Fruit fly (Drosophila melanogaster) Kc167 (cell line): ENCODE measurements around the gene Nep7.

Experiments used
- Myc ChIP-seq: fragments of >200 bp; optimal IDR thresholded peaks from 2 replicates; lab custom pipeline; 2017; ENCODE audit warnings: missing external identifiers
- Sin3A ChIP-seq: fragments of >200 bp; optimal IDR thresholded peaks from 2 replicates; lab custom pipeline; 2018; ENCODE audit warnings: missing external identifiers
- h ChIP-seq: fragments of >200 bp; optimal IDR thresholded peaks from 3 replicates; lab custom pipeline; 2018; ENCODE audit warnings: missing external identifiers
- insv ChIP-seq: fragments of >200 bp; optimal IDR thresholded peaks from 3 replicates; lab custom pipeline; 2018; ENCODE audit warnings: missing external identifiers
- psq ChIP-seq: fragments of >200 bp; optimal IDR thresholded peaks from 2 replicates; lab custom pipeline; 2017; ENCODE audit warnings: missing external identifiers
- ttk ChIP-seq: sonication (Bioruptor generic); optimal IDR thresholded peaks from 2 replicates; lab custom pipeline; 2017; ENCODE audit warnings: missing external identifiers

Nep7 gene

DNA sequence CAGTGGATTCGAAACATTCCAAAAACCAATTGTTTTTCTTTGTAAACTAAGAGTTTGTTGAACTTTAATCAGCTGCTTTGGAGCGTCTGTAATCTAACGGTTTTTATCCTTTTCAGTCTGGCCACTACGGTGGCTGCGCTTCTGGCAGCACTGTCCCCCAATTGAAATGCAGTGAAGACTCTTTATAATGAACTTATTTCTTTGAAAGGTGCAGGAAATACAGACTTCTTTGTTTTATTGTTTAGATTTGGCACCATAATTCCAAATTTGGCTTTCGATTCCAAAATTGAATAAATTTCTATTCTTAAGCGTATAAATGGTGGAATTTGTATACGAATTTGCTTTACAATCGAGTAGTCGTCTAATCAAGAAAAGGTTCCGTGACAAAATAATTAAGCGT, 26.6 kb upstream of the Nep7 start, which contains the start of gene nenya:
Gene nenya (minus strand): TSS at position 35 of the 400 bp plus-strand sequence.
- no peak for TF ChIP-seq ttk (lab: Kevin White, UChicago)
- no peak for TF ChIP-seq psq (lab: Kevin White, UChicago)
- no peak for TF ChIP-seq h (lab: Kevin White, UChicago)
- TF ChIP-seq insv (lab: Kevin White, UChicago), result no peak
- no peak for TF ChIP-seq Sin3A (lab: Kevin White, UChicago)
- no peak for TF ChIP-seq Myc (lab: Kevin White, UChicago)

DNA sequence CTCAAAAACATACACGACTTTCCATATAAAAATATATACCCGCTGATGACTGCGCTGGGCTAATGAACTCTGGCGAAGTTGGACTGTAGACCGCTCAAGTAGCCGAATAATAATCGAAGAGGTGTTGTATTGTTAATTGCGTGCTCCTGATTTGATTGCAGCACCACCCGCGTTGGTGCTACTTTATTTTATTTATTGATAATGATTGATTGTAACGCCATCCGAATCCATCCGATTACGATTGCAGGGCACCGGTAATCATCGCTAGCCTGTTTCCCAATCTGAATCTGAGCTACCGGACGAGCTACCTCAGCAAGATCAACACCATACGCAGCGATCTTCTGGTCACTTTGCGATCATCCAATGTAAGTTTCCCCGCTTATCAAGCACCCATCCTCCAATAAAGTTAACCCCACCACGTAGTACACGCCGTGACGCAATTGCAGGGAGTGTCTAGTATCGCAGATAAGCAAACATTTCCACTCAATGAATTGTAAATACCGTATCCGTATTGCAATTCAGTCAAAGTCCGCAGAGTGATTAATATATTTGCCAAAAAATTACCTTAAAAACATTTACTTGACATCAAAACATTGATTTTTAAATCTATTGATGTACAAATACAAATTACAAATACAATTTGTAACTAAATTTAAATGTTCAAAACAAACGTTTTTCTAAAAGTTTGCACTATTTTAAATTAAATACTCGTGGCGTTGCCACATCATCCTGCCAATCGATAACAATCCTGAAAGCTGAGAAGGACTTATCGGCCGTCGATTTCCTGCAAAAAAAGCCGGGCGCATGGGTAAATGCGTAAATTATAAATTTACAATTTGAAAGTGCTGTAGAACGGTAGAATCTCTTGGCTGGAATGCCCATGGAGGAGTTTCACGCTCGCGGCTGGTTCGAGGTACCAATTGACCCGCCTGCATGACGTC, 25.5 kb upstream of the Nep7 start:
- no peak for TF ChIP-seq psq (lab: Kevin White, UChicago)
- no peak for TF ChIP-seq h (lab: Kevin White, UChicago)
- TF ChIP-seq Sin3A (lab: Kevin White, UChicago), result no peak
- no peak for TF ChIP-seq Myc (lab: Kevin White, UChicago)
- no peak for TF ChIP-seq insv (lab: Kevin White, UChicago)
- no peak for TF ChIP-seq ttk (lab: Kevin White, UChicago)

dm6 chr3R:27931461-27931860, 23.3 kb upstream of the Nep7 start:
- TF ChIP-seq ttk (lab: Kevin White, UChicago) (no peak), Myc (lab: Kevin White, UChicago) (no peak), h (lab: Kevin White, UChicago) (no peak), insv (lab: Kevin White, UChicago) (no peak), psq (lab: Kevin White, UChicago) (no peak), Sin3A (lab: Kevin White, UChicago) (no peak)

DNA sequence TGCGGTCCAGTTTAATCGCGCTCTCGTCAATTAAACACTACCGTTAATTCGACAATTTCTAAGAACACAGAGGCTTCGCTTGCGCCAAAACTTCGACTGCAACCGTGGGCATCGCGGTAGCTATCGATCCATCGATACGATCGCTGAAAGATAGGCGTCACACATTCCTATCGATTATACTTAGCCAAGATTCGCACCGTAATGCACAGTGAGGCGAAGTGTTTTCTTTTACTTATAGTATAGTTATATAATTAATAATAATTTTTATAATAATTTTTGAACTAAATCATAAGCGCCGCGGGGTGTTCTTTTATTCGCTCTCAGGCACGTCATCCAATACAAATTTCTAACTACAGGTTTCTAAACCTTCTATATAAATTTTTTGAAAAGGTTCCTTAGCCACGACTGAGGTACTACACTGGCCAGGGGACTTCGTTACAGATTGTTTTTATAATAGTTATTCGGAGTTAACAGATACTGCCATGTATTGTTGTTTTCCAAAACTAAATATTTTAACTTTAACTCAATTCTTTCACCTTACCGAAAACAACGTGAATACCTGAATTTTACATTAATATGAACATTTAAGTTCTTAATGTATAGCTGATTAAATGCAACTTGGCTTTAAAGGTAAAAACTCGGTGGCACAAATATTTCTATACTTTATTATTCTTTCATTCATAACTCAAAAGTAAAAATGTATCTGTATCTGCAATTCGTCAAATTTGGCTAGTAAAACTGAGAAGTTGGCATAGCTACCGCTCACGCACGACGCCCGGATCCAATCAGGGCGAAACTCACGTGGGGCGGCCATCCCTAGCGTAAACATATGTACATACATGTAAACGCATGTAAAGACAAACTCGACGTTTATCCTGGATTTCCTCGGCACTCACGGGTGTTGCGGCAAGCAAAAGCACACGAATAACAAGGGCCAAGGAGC, 16.7 kb upstream of the Nep7 start, which contains the start of the genes NSD and BOD1:
Gene NSD (minus strand): TSS at position 102 of the 943 bp plus-strand sequence.
Gene BOD1 (plus strand): TSS at position 494 of the 943 bp plus-strand sequence.
- TF ChIP-seq h (lab: Kevin White, UChicago), result no peak
- TF ChIP-seq psq (lab: Kevin White, UChicago), result no peak
- no peak for TF ChIP-seq insv (lab: Kevin White, UChicago)
- TF ChIP-seq Sin3A (lab: Kevin White, UChicago), result no peak
- TF ChIP-seq ttk (lab: Kevin White, UChicago), result no peak
- no peak for TF ChIP-seq Myc (lab: Kevin White, UChicago)

- TF ChIP-seq Myc (lab: Kevin White, UChicago), result no peak
- no peak for TF ChIP-seq psq (lab: Kevin White, UChicago)
Observed at dm6 chr3R:27945398-27945797, 9.3 kb upstream of the Nep7 start.

dm6 chr3R:27946555-27947204, 8.0 kb upstream of the Nep7 start:
- TF ChIP-seq h (lab: Kevin White, UChicago) (no peak), Myc (lab: Kevin White, UChicago) (no peak), Sin3A (lab: Kevin White, UChicago) (no peak), insv (lab: Kevin White, UChicago) (no peak)

dm6 chr3R:27947682-27948245, 7.0 kb upstream of the Nep7 start, which contains the start of gene mfrn:
mfrn (minus strand) TSS chr3R:27948021.
- TF ChIP-seq Sin3A (lab: Kevin White, UChicago) (no peak), h (lab: Kevin White, UChicago) (no peak), Myc (lab: Kevin White, UChicago) (no peak), ttk (lab: Kevin White, UChicago) (no peak), psq (lab: Kevin White, UChicago) (no peak), insv (lab: Kevin White, UChicago) (no peak)

DNA sequence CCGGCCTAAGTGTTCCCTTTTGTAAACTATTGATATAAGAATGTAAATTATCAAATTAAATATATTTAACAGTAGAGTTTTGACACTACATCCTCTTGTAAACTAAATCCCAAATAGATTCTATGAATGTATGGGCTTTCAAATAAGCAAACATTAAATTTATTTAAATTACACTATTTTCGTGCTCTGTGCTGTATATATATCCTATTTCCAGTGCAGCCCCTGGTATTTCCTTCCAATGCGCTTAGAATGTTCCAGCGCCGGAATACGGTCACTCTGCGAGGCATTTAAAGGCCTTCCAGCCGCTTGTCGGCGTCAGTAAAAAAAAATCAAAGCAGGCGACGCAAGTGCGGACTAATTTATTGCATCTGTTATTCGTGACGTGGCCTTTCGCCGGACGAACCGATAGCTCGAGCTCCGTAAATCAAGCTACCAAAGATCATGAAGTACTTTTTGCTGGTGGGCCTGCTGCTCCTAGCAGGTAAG, 6.3 kb upstream of the Nep7 start, which contains the start of gene Gp93:
Gene Gp93 (plus strand): TSS at position 291 of the 486 bp plus-strand sequence.
- TF ChIP-seq psq (lab: Kevin White, UChicago) (no peak), Myc (lab: Kevin White, UChicago) (no peak), insv (lab: Kevin White, UChicago) (no peak)

DNA sequence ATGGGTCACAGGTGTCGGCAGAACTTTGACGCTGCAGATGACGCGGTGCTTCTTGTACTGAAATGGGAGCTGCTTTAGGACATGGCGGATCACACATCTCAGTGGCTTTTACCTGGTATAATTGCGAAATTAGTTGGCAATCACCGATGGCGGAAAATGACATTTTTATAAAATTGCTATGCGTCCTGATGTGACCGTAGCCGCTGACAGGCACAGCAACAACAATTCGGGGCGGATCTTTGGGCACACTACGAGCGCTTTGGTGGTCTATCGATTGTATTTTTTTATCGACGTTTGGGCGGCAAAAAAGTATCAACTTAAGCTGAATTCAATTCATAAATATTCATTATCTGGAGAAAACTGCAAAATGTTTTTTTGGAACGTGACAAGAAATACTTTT, 827 bp upstream of the Nep7 start, which contains the start of gene CG4951:
Gene CG4951 (minus strand): TSS at position 223 of the 400 bp plus-strand sequence.
- TF ChIP-seq ttk (lab: Kevin White, UChicago), result no peak
- TF ChIP-seq h (lab: Kevin White, UChicago), result no peak

DNA sequence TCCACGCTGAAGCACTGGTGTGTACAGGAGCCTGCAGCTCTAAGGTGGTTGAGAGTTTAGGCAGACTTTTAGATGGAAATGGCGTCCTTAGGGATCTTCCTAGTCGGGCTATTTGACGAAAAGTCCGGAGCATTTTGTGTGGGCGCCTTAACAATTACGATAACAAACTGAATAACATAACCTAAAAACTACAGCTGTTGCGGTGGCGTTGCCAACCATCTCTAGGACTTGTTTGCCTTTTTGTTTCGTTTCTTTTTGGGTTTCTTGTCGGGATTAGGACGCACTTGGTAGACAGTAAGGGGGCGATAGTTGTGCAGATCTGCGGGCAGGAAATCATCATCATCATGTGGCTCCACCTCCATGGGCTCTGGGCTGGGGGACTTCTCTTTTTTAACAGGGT, 3.2 kb downstream of the Nep7 start:
- TF ChIP-seq ttk (lab: Kevin White, UChicago) (no peak), Sin3A (lab: Kevin White, UChicago) (no peak), insv (lab: Kevin White, UChicago) (no peak), psq (lab: Kevin White, UChicago) (no peak), Myc (lab: Kevin White, UChicago) (no peak)
